Fruit fly (Drosophila melanogaster): ENCODE measurements around the gene AdamTS-A.

The AdamTS-A gene

dm6 chr3R:15425638-15426487, 50.1 kb downstream of the AdamTS-A start (continued):
- TF ChIP-seq ase (GFP tag; IDR thresholded peaks at IDR 0.05) (0 out of 3 replicates have a peak, but pooled peaks have one; percentile 47), sna (GFP tag; IDR thresholded peaks at IDR 0.05; ENCODE audit: partially characterized antibody) (no peak), pita (GFP tag; optimal IDR thresholded peaks at IDR 0.05) (no peak), Drgx (GFP tag; IDR thresholded peaks at IDR 0.05) (peak; percentile 70), CG31388 (GFP tag; optimal IDR thresholded peaks at IDR 0.05) (no peak), CG15514 (GFP tag; optimal IDR thresholded peaks at IDR 0.05) (no peak), stc (GFP tag; IDR thresholded peaks at IDR 0.05) (peak; percentile 59), Blimp-1 (GFP tag; optimal IDR thresholded peaks at IDR 0.05) (peak; percentile 97), az2 (GFP tag; optimal IDR thresholded peaks at IDR 0.05) (peak; percentile 7), Hmx (GFP tag; optimal IDR thresholded peaks at IDR 0.05) (no peak), PHDP (tag; optimal IDR thresholded peaks at IDR 0.05) (peak; percentile 9), CG32532 (GFP tag; IDR thresholded peaks at IDR 0.05) (no peak), Myb (GFP tag; optimal IDR thresholded peaks at IDR 0.05) (no peak), Trl (optimal IDR thresholded peaks at IDR 0.05) (no peak), Trl (GFP tag; optimal IDR thresholded peaks at IDR 0.05) (no peak), hbn (GFP tag; IDR thresholded peaks at IDR 0.05; ENCODE audit: partially characterized antibody) (no peak), scrt (GFP tag; optimal IDR thresholded peaks at IDR 0.05) (no peak), kni (GFP tag; optimal IDR thresholded peaks at IDR 0.05) (peak; percentile 13), Bgb (GFP tag; IDR thresholded peaks at IDR 0.05; ENCODE audit: partially characterized antibody) (no peak), ranshi (GFP tag; IDR thresholded peaks at IDR 0.05) (no peak), CG10209 (GFP tag; optimal IDR thresholded peaks at IDR 0.05) (peak; percentile 5), CG4404 (GFP tag; IDR thresholded peaks at IDR 0.05) (no peak), MBD-R2 (GFP tag; IDR thresholded peaks at IDR 0.05) (no peak), usp (GFP tag; optimal IDR thresholded peaks at IDR 0.05) (no peak), dan (GFP tag; IDR thresholded peaks at IDR 0.05) (no peak), CG12659 (GFP tag; optimal IDR thresholded peaks at IDR 0.05) (no peak), grau (tag; optimal IDR thresholded peaks at IDR 0.05) (no peak), CG4820 (GFP tag; optimal IDR thresholded peaks at IDR 0.05) (peak; percentile 4), CG4707 (GFP tag; optimal IDR thresholded peaks at IDR 0.05) (no peak), HLH4C (GFP tag; IDR thresholded peaks at IDR 0.05; ENCODE audit: partially characterized antibody) (no peak), Doc2 (GFP tag; IDR thresholded peaks at IDR 0.05) (no peak), Lpt (GFP tag; optimal IDR thresholded peaks at IDR 0.05) (no peak), CG4328 (GFP tag; optimal IDR thresholded peaks at IDR 0.05) (no peak), gfzf (GFP tag; optimal IDR thresholded peaks at IDR 0.05) (no peak), Lim3 (GFP tag; IDR thresholded peaks at IDR 0.05) (0 out of 2 replicates have a peak, but pooled peaks have one; percentile 20), H15 (GFP tag; IDR thresholded peaks at IDR 0.05) (no peak), CG32767 (GFP tag; IDR thresholded peaks at IDR 0.05) (no peak), CG7928 (GFP tag; optimal IDR thresholded peaks at IDR 0.05) (no peak), bcd (GFP tag; optimal IDR thresholded peaks at IDR 0.05) (no peak), cas (GFP tag; IDR thresholded peaks at IDR 0.05) (no peak), CG7357 (GFP tag; IDR thresholded peaks at IDR 0.05) (no peak), ttk (GFP tag; IDR thresholded peaks at IDR 0.05) (peak; percentile 56), gsb (GFP tag; IDR thresholded peaks at IDR 0.05) (no peak), eve (GFP tag; optimal IDR thresholded peaks at IDR 0.05) (no peak), CG9797 (GFP tag; optimal IDR thresholded peaks at IDR 0.05) (no peak), vfl (GFP tag; optimal IDR thresholded peaks at IDR 0.05) (no peak), lola (GFP tag; optimal IDR thresholded peaks at IDR 0.05) (no peak), mld (GFP tag; IDR thresholded peaks at IDR 0.05; ENCODE audit: partially characterized antibody) (no peak), Dll (GFP tag; IDR thresholded peaks at IDR 0.05; ENCODE audit: partially characterized antibody) (no peak), sisA (GFP tag; IDR thresholded peaks at IDR 0.05) (peak; percentile 40)

Measured in whole organism, embryonic.